Fruit fly (Drosophila melanogaster) whole organism, embryonic: Measurements from ENCODE around the gene Cpr30B.
A peak's percentile ranks its signal among the peaks of the same experiment; 100 is the strongest.

Experiments used
- Atf-2 ChIP-seq: fragments of 200-800 bp; sonication (Bioruptor generic); optimal IDR thresholded peaks from 2 replicates; lab custom pipeline; 2016; ENCODE audit warnings: missing biosample characterization, missing genetic modification characterization
- CG10543 ChIP-seq: fragments of 200-800 bp; sonication (Bioruptor generic); optimal IDR thresholded peaks from 3 replicates; lab custom pipeline; 2017; ENCODE audit warnings: missing biosample characterization, mild to moderate bottlenecking, missing genetic modification characterization, moderate library complexity
- CG11504 ChIP-seq: fragments of 200-800 bp; sonication (Bioruptor generic); optimal IDR thresholded peaks from 3 replicates; lab custom pipeline; 2019; ENCODE audit warnings: missing biosample characterization, mild to moderate bottlenecking, missing genetic modification characterization, moderate library complexity
- CG12942 ChIP-seq: fragments of 200-800 bp; sonication (Bioruptor generic); optimal IDR thresholded peaks from 3 replicates; lab custom pipeline; 2016; ENCODE audit warnings: missing biosample characterization, missing genetic modification characterization
- CG13123 ChIP-seq: fragments of 200-800 bp; sonication (Bioruptor generic); optimal IDR thresholded peaks from 2 replicates; lab custom pipeline; 2016; ENCODE audit warnings: missing biosample characterization, missing genetic modification characterization
- CG13775 ChIP-seq: fragments of 200-800 bp; sonication (Bioruptor generic); optimal IDR thresholded peaks from 3 replicates; lab custom pipeline; 2017; ENCODE audit warnings: missing biosample characterization, mild to moderate bottlenecking, missing genetic modification characterization
- CG14014 ChIP-seq: fragments of 200-800 bp; sonication (Bioruptor generic); IDR thresholded peaks from 2 replicates; pipeline ENCODE4 v1.3.6; 2022; ENCODE audit warnings: missing biosample characterization, missing genetic modification characterization
- CG17328 ChIP-seq: fragments of 200-800 bp; sonication (Bioruptor generic); IDR thresholded peaks from 2 replicates; pipeline ENCODE4 v1.3.6; 2022; ENCODE audit warnings: missing biosample characterization, missing genetic modification characterization
- CG17912 ChIP-seq: fragments of 200-800 bp; sonication (Bioruptor generic); optimal IDR thresholded peaks from 2 replicates; lab custom pipeline; 2018; ENCODE audit warnings: missing biosample characterization, mild to moderate bottlenecking, missing genetic modification characterization
- CG18011 ChIP-seq: fragments of 200-800 bp; sonication (Bioruptor generic); optimal IDR thresholded peaks from 2 replicates; lab custom pipeline; 2017; ENCODE audit warnings: missing biosample characterization, missing genetic modification characterization, mild to moderate bottlenecking, moderate library complexity, missing genotype
- CG18619 ChIP-seq: fragments of 200-800 bp; sonication (Bioruptor generic); optimal IDR thresholded peaks from 3 replicates; lab custom pipeline; 2017; ENCODE audit warnings: missing biosample characterization, mild to moderate bottlenecking, missing genetic modification characterization
- CG2202 ChIP-seq: fragments of 200-800 bp; sonication (Bioruptor generic); optimal IDR thresholded peaks from 2 replicates; lab custom pipeline; 2018; ENCODE audit warnings: missing biosample characterization, mild to moderate bottlenecking, missing genetic modification characterization
- CG4617 ChIP-seq: fragments of 200-800 bp; sonication (Bioruptor generic); optimal IDR thresholded peaks from 3 replicates; lab custom pipeline; 2016; ENCODE audit warnings: missing biosample characterization, missing genetic modification characterization, borderline replicate concordance
- CG4820 ChIP-seq: fragments of 200-800 bp; sonication (Bioruptor generic); optimal IDR thresholded peaks from 3 replicates; lab custom pipeline; 2016; ENCODE audit warnings: missing biosample characterization, missing genetic modification characterization
- CG7786 ChIP-seq: fragments of 200-800 bp; sonication (Bioruptor generic); optimal IDR thresholded peaks from 2 replicates; lab custom pipeline; 2016; ENCODE audit warnings: missing biosample characterization, missing genetic modification characterization
- CG7928 ChIP-seq: fragments of 200-800 bp; sonication (Bioruptor generic); optimal IDR thresholded peaks from 2 replicates; lab custom pipeline; 2017; ENCODE audit warnings: missing biosample characterization, mild to moderate bottlenecking, missing genetic modification characterization
- CG9437 ChIP-seq: fragments of 200-800 bp; sonication (Bioruptor generic); optimal IDR thresholded peaks from 2 replicates; lab custom pipeline; 2018; ENCODE audit warnings: missing biosample characterization, mild to moderate bottlenecking, missing genetic modification characterization
- CG9932 ChIP-seq: fragments of 200-800 bp; sonication (Bioruptor generic); IDR thresholded peaks from 2 replicates; pipeline ENCODE4 v1.3.6; 2022; ENCODE audit warnings: missing biosample characterization, missing genetic modification characterization
- CHES-1-like ChIP-seq: fragments of 200-800 bp; sonication (Bioruptor generic); optimal IDR thresholded peaks from 2 replicates; lab custom pipeline; 2016; ENCODE audit warnings: missing biosample characterization, missing genetic modification characterization
- Dbx ChIP-seq: fragments of 200-800 bp; sonication (Bioruptor generic); IDR thresholded peaks from 3 replicates; pipeline ENCODE4 v1.3.6; 2022; ENCODE audit warnings: missing biosample characterization, missing genetic modification characterization
- Doc2 ChIP-seq: fragments of 200-800 bp; sonication (Bioruptor generic); IDR thresholded peaks from 2 replicates; pipeline ENCODE4 v1.3.6; 2022; ENCODE audit warnings: missing biosample characterization, missing genetic modification characterization
- E2f2 ChIP-seq: fragments of 200-800 bp; sonication (Bioruptor generic); IDR thresholded peaks from 2 replicates; pipeline ENCODE4 v1.3.6; 2022; ENCODE audit warnings: missing biosample characterization, missing genetic modification characterization
- Fer1 ChIP-seq: fragments of 200-800 bp; sonication (Bioruptor generic); optimal IDR thresholded peaks from 2 replicates; lab custom pipeline; 2017; ENCODE audit warnings: missing biosample characterization, mild to moderate bottlenecking, missing genetic modification characterization
- Gug ChIP-seq: fragments of 200-800 bp; sonication (Bioruptor generic); IDR thresholded peaks from 4 replicates; pipeline ENCODE4 v1.3.6; 2022; ENCODE audit warnings: missing biosample characterization, missing genetic modification characterization
- HLH4C ChIP-seq: fragments of 200-800 bp; sonication (Bioruptor generic); IDR thresholded peaks from 3 replicates; pipeline ENCODE4 v1.3.6; 2022; ENCODE audit warnings: missing biosample characterization, missing genetic modification characterization; ENCODE audit not compliant: partially characterized antibody
- Hr78 ChIP-seq, 2 experiments: fragments of 200-800 bp in 1 of 2; fragments of >200 bp in 1 of 2; sonication (Bioruptor generic) in 1 of 2; optimal IDR thresholded peaks; 2 replicates each; lab custom pipeline; 2017 to 2019; ENCODE audit warnings: missing biosample characterization in 2 of 2, missing genetic modification characterization in 2 of 2, mild to moderate bottlenecking in 1 of 2, moderate library complexity in 1 of 2
- Lim3 ChIP-seq: fragments of 200-800 bp; sonication (Bioruptor generic); IDR thresholded peaks from 2 replicates; pipeline ENCODE4 v1.3.6; 2022; ENCODE audit warnings: missing biosample characterization, missing genetic modification characterization
- Myb ChIP-seq: fragments of 200-800 bp; sonication (Bioruptor generic); optimal IDR thresholded peaks from 2 replicates; lab custom pipeline; 2016; ENCODE audit warnings: missing biosample characterization, missing genetic modification characterization
- Sry-β ChIP-seq: fragments of 200-800 bp; sonication (Bioruptor generic); optimal IDR thresholded peaks from 2 replicates; lab custom pipeline; 2018; ENCODE audit warnings: missing biosample characterization, mild to moderate bottlenecking, missing genetic modification characterization, moderate library complexity
- YL-1 ChIP-seq: fragments of 200-800 bp; sonication (Bioruptor generic); optimal IDR thresholded peaks from 3 replicates; lab custom pipeline; 2017; ENCODE audit warnings: missing biosample characterization, mild to moderate bottlenecking, missing genetic modification characterization
- bowl ChIP-seq: fragments of 200-800 bp; sonication (Bioruptor generic); IDR thresholded peaks from 2 replicates; pipeline ENCODE4 v1.3.6; 2022; ENCODE audit warnings: missing biosample characterization, missing genetic modification characterization
- crol ChIP-seq: fragments of 200-800 bp; sonication (Bioruptor generic); IDR thresholded peaks from 2 replicates; pipeline ENCODE4 v1.3.6; 2022; ENCODE audit warnings: missing biosample characterization, missing genetic modification characterization
- crp ChIP-seq, 2 experiments: fragments of 200-800 bp; sonication (Bioruptor generic); optimal IDR thresholded peaks; 2 replicates in 1 of 2; 3 replicates in 1 of 2; lab custom pipeline; 2017; ENCODE audit warnings: missing biosample characterization in 2 of 2, missing genetic modification characterization in 2 of 2, mild to moderate bottlenecking in 1 of 2, moderate library complexity in 1 of 2
- disco-r ChIP-seq: fragments of 200-800 bp; sonication (Bioruptor generic); optimal IDR thresholded peaks from 2 replicates; lab custom pipeline; 2016; ENCODE audit warnings: missing biosample characterization, missing genetic modification characterization
- ems ChIP-seq: fragments of 200-800 bp; sonication (Bioruptor generic); optimal IDR thresholded peaks from 3 replicates; lab custom pipeline; 2016; ENCODE audit warnings: missing biosample characterization, missing genetic modification characterization
- ewg ChIP-seq: fragments of 200-800 bp; sonication (Bioruptor generic); optimal IDR thresholded peaks from 3 replicates; lab custom pipeline; 2017; ENCODE audit warnings: mild to moderate bottlenecking, missing biosample characterization, missing genetic modification reagents, missing genetic modification characterization
- grn ChIP-seq: fragments of 200-800 bp; sonication (Bioruptor generic); optimal IDR thresholded peaks from 3 replicates; lab custom pipeline; 2017; ENCODE audit warnings: missing biosample characterization, missing genetic modification characterization
- ham ChIP-seq: fragments of 200-800 bp; sonication (Bioruptor generic); IDR thresholded peaks from 2 replicates; pipeline ENCODE4 v1.3.6; 2022; ENCODE audit warnings: missing biosample characterization, missing genetic modification characterization
- kni ChIP-seq: fragments of 200-800 bp; sonication (Bioruptor generic); optimal IDR thresholded peaks from 3 replicates; lab custom pipeline; 2017; ENCODE audit warnings: mild to moderate bottlenecking, missing biosample characterization, missing genetic modification reagents, missing genetic modification characterization
- lmd ChIP-seq: fragments of 200-800 bp; sonication (Bioruptor generic); IDR thresholded peaks from 2 replicates; pipeline ENCODE4 v1.3.6; 2022; ENCODE audit warnings: missing biosample characterization, missing genetic modification characterization
- run ChIP-seq: fragments of 200-800 bp; sonication (Bioruptor generic); optimal IDR thresholded peaks from 3 replicates; lab custom pipeline; 2018; ENCODE audit warnings: missing biosample characterization, mild to moderate bottlenecking, missing genetic modification characterization
- sd ChIP-seq: fragments of 200-800 bp; sonication (Bioruptor generic); optimal IDR thresholded peaks from 3 replicates; lab custom pipeline; 2018; ENCODE audit warnings: missing biosample characterization, mild to moderate bottlenecking, missing genetic modification characterization, moderate library complexity
- sens-2 ChIP-seq: fragments of 200-800 bp; sonication (Bioruptor generic); IDR thresholded peaks from 2 replicates; pipeline ENCODE4 v1.3.6; 2022; ENCODE audit warnings: missing biosample characterization, missing genetic modification characterization
- sim ChIP-seq: fragments of 200-800 bp; sonication (Bioruptor generic); IDR thresholded peaks from 2 replicates; pipeline ENCODE4 v1.3.6; 2022; ENCODE audit warnings: missing biosample characterization, missing genetic modification characterization
- toy ChIP-seq: fragments of 200-800 bp; sonication (Bioruptor generic); IDR thresholded peaks from 2 replicates; pipeline ENCODE4 v1.3.6; 2022; ENCODE audit warnings: missing biosample characterization, missing genetic modification characterization
- trem ChIP-seq: fragments of 200-800 bp; optimal IDR thresholded peaks from 3 replicates; lab custom pipeline; 2019; ENCODE audit warnings: missing biosample characterization, mild to moderate bottlenecking, missing genetic modification characterization, moderate library complexity
- ttk ChIP-seq: fragments of 200-800 bp; sonication (Bioruptor generic); IDR thresholded peaks from 2 replicates; pipeline ENCODE4 v2.1.2; 2022; ENCODE audit warnings: missing biosample characterization, missing genetic modification characterization
- unc-4 ChIP-seq: fragments of 200-800 bp; sonication (Bioruptor generic); IDR thresholded peaks from 2 replicates; pipeline ENCODE4 v1.3.6; 2022; ENCODE audit warnings: missing biosample characterization, missing genetic modification characterization; ENCODE audit not compliant: partially characterized antibody
- wor ChIP-seq: fragments of 200-800 bp; sonication (Bioruptor generic); IDR thresholded peaks from 2 replicates; pipeline ENCODE4 v1.3.6; 2022; ENCODE audit warnings: missing biosample characterization, missing genetic modification characterization

Gene Cpr30B

dm6 chr2L:9502786-9503443 lies 39.8 kb upstream of the Cpr30B start (continued):
- TF ChIP-seq CG13775 (GFP tag; lab: Kevin White, UChicago) = peak; percentile 12
- TF ChIP-seq CG17912 (GFP tag; lab: Kevin White, UChicago) = no peak
- TF ChIP-seq CG11504 (tag; lab: Kevin White, UChicago) = peak; percentile 89
- TF ChIP-seq Atf-2 (GFP tag; lab: Kevin White, UChicago) = no peak
- peak; percentile 70 for TF ChIP-seq wor (GFP tag; lab: Robert Waterston, UW)
- no peak for TF ChIP-seq CG4617 (GFP tag; lab: Kevin White, UChicago)
- no peak for TF ChIP-seq ems (GFP tag; lab: Kevin White, UChicago)
- TF ChIP-seq CHES-1-like (GFP tag; lab: Kevin White, UChicago) = peak; percentile 17
- TF ChIP-seq disco-r = no peak
- TF ChIP-seq run (tag; lab: Kevin White, UChicago) = peak; percentile 46
- 0 out of 2 replicates have a peak, but pooled peaks have one; percentile 14 for TF ChIP-seq crol (GFP tag; lab: Robert Waterston, UW)
- peak; percentile 68; the same call in 1 of the 2 replicates for TF ChIP-seq bowl (GFP tag; lab: Robert Waterston, UW)
- peak; percentile 12 for TF ChIP-seq Myb
- peak; percentile 1 for TF ChIP-seq CG7928 (GFP tag; lab: Kevin White, UChicago)
- peak; percentile 2 for TF ChIP-seq CG12942 (GFP tag; lab: Kevin White, UChicago)
- TF ChIP-seq ham (GFP tag; lab: Robert Waterston, UW) = 0 out of 2 replicates have a peak, but pooled peaks have one; percentile 27
- TF ChIP-seq Dbx (GFP tag; lab: Robert Waterston, UW) = peak; percentile 64
- peak; percentile 15 for TF ChIP-seq CG13123 (GFP tag; lab: Kevin White, UChicago)
- peak; percentile 49 for TF ChIP-seq ewg (GFP tag; lab: Kevin White, UChicago)
- peak; percentile 56 for TF ChIP-seq CG9437 (GFP tag; lab: Kevin White, UChicago)
- TF ChIP-seq YL-1 (GFP tag; lab: Kevin White, UChicago) = peak; percentile 32
- TF ChIP-seq E2f2 (GFP tag; lab: Robert Waterston, UW) = peak; percentile 71
- no peak for TF ChIP-seq grn
- TF ChIP-seq CG9932 (GFP tag; lab: Robert Waterston, UW) = peak; percentile 56
- TF ChIP-seq sens-2 (GFP tag; lab: Robert Waterston, UW) = peak; percentile 49
- TF ChIP-seq sim = 0 out of 2 replicates have a peak, but pooled peaks have one; percentile 29
- peak; percentile 68 for TF ChIP-seq ttk (GFP tag; lab: Robert Waterston, UW)
- peak; percentile 80 for TF ChIP-seq sd (tag; lab: Kevin White, UChicago)
- no peak for TF ChIP-seq Doc2 (GFP tag; lab: Robert Waterston, UW)
- TF ChIP-seq CG10543 (GFP tag; lab: Kevin White, UChicago) = no peak
- peak; percentile 13 for TF ChIP-seq CG18011 (GFP tag; lab: Kevin White, UChicago)
- peak in 1 of 2 experiments; percentile 4 for TF ChIP-seq crp (GFP tag; optimal IDR thresholded peaks at IDR 0.05; lab: Kevin White, UChicago)
- no peak for TF ChIP-seq HLH4C (GFP tag; lab: Robert Waterston, UW)
- TF ChIP-seq Fer1 = peak; percentile 62
- peak; percentile 77 for TF ChIP-seq CG14014 (GFP tag; lab: Robert Waterston, UW)
- no peak for TF ChIP-seq CG2202
- no peak for TF ChIP-seq kni (GFP tag; lab: Kevin White, UChicago)
- TF ChIP-seq Gug (GFP tag; lab: Robert Waterston, UW) = 0 out of 4 replicates have a peak, but pooled peaks have one; percentile 17
- TF ChIP-seq CG7786 (GFP tag; lab: Kevin White, UChicago) = no peak
- TF ChIP-seq CG17328 (GFP tag; lab: Robert Waterston, UW) = peak; percentile 80
- peak; percentile 26 for TF ChIP-seq CG4820 (GFP tag; lab: Kevin White, UChicago)
- TF ChIP-seq unc-4 = no peak
- TF ChIP-seq lmd (GFP tag; lab: Robert Waterston, UW) = peak; percentile 80
- no peak for TF ChIP-seq Lim3
- TF ChIP-seq CG18619 (GFP tag; lab: Kevin White, UChicago) = peak; percentile 59
- TF ChIP-seq Sry-β (GFP tag; lab: Kevin White, UChicago) = no peak
- TF ChIP-seq Hr78 (GFP tag; optimal IDR thresholded peaks at IDR 0.05; lab: Kevin White, UChicago) = peak in 1 of 2 experiments; percentile 53
- TF ChIP-seq trem (tag; lab: Kevin White, UChicago) = no peak
- 0 out of 2 replicates have a peak, but pooled peaks have one; percentile 27 for TF ChIP-seq toy (GFP tag; lab: Robert Waterston, UW)
